Fruit fly (Drosophila melanogaster): ENCODE results near the gene CG33648.

Gene CG33648

dm6 chr2L:14574852-14575251, 50.7 kb downstream of the CG33648 start (continued):
- TF ChIP-seq tll (GFP tag; optimal IDR thresholded peaks at IDR 0.05) (no peak), Sox102F (GFP tag; optimal IDR thresholded peaks at IDR 0.05) (peak; percentile 19)

Data from whole organism, embryonic.